Worm (Caenorhabditis elegans) whole organism, L1 larva: ENCODE results near the gene ZK856.11.

Source experiments
- ets-5 ChIP-seq: fragments of 200-800 bp; sonication (Bioruptor generic); IDR thresholded peaks from 2 replicates; pipeline ENCODE4 v1.3.6; 2022; ENCODE audit warnings: missing genetic modification characterization, missing compliant biosample characterization
- nhr-12 ChIP-seq: sonication (generic microtip); optimal IDR thresholded peaks from 2 replicates; lab custom pipeline; 2017; ENCODE audit warnings: missing biosample characterization, missing genetic modification characterization
- nhr-237 ChIP-seq: fragments of 150-350 bp; optimal IDR thresholded peaks from 2 replicates; lab custom pipeline; 2014; ENCODE audit warnings: missing biosample characterization, missing genetic modification characterization
- sptf-1 ChIP-seq: fragments of 150-350 bp; optimal IDR thresholded peaks from 2 replicates; lab custom pipeline; 2014; ENCODE audit warnings: missing biosample characterization, missing genetic modification characterization

DNA sequence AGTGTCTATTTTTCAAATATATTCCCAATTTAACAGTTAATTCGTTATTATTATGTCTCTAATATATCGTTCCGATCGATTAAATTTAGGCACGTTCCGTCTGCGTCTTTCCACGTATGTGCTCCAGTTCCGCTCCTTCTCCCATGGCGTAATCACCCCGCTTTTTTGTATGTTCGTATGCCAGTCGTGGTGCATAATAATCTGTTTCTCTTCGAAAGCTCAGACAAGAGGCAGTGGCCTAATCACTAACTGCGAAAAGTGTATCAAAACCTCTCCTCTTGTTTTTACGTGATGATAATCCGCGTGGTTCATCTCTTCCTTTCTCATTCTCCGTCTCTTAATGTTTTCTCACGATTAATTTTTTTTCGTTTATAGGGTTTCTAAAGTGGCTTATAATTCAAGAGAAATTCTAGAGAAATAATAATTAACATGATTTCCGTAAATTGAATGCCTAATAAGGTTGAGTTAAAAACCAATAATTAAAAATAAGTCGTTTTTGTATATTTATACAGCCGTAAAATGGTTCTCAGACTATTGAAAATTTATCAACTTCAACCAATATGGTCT, 43.0 kb upstream of the ZK856.11 start:
- no peak for TF ChIP-seq ets-5 (GFP tag; lab: Robert Waterston, UW)
- TF ChIP-seq sptf-1 (tag; lab: Kevin White, UChicago): no peak
- TF ChIP-seq nhr-237 (tag; lab: Kevin White, UChicago): no peak
- no peak for TF ChIP-seq nhr-12 (tag; lab: Kevin White, UChicago)
